Fruit fly (Drosophila melanogaster) whole organism, prepupa: ENCODE measurements around the gene CecA1.

Experiments
- CG10631 ChIP-seq: fragments of 200-800 bp; sonication (Bioruptor generic); optimal IDR thresholded peaks from 2 replicates; lab custom pipeline; 2016; ENCODE audit warnings: missing biosample characterization, missing genetic modification characterization
- CG10669 ChIP-seq: fragments of 200-800 bp; sonication (Bioruptor generic); optimal IDR thresholded peaks from 3 replicates; lab custom pipeline; 2018; ENCODE audit warnings: missing biosample characterization, mild to moderate bottlenecking, missing genetic modification characterization, moderate library complexity
- CG11294 ChIP-seq: fragments of 200-800 bp; sonication (Bioruptor generic); IDR thresholded peaks from 2 replicates; pipeline ENCODE4 v1.3.6; 2022; ENCODE audit warnings: missing biosample characterization, missing genetic modification characterization
- CG11762 ChIP-seq: fragments of 200-800 bp; sonication (Bioruptor generic); optimal IDR thresholded peaks from 3 replicates; lab custom pipeline; 2016; ENCODE audit warnings: missing biosample characterization, missing genetic modification characterization; ENCODE audit not compliant: insufficient read depth
- CG15336 ChIP-seq: fragments of 200-800 bp; sonication (Bioruptor generic); IDR thresholded peaks from 2 replicates; pipeline ENCODE4 v1.3.6; 2022; ENCODE audit warnings: missing biosample characterization, missing genetic modification characterization
- CG1621 ChIP-seq: fragments of 200-800 bp; sonication (Bioruptor generic); optimal IDR thresholded peaks from 3 replicates; lab custom pipeline; 2018; ENCODE audit warnings: missing biosample characterization, mild to moderate bottlenecking, missing genetic modification characterization
- CG16779 ChIP-seq: fragments of 200-800 bp; sonication (Bioruptor generic); optimal IDR thresholded peaks from 3 replicates; lab custom pipeline; 2017; ENCODE audit warnings: missing biosample characterization, mild to moderate bottlenecking, missing genetic modification characterization
- CG31627 ChIP-seq: fragments of 200-800 bp; sonication (Bioruptor generic); optimal IDR thresholded peaks from 3 replicates; lab custom pipeline; 2016; ENCODE audit warnings: missing biosample characterization, missing genetic modification characterization
- CG32006 ChIP-seq: fragments of 200-800 bp; sonication (Bioruptor generic); optimal IDR thresholded peaks from 3 replicates; lab custom pipeline; 2017; ENCODE audit warnings: missing biosample characterization, mild to moderate bottlenecking, missing genetic modification characterization
- CG34406 ChIP-seq: fragments of 200-800 bp; sonication (Bioruptor generic); optimal IDR thresholded peaks from 3 replicates; lab custom pipeline; 2016; ENCODE audit warnings: missing biosample characterization, missing genetic modification characterization
- CG3919 ChIP-seq: fragments of 200-800 bp; sonication (Bioruptor generic); optimal IDR thresholded peaks from 3 replicates; lab custom pipeline; 2016; ENCODE audit warnings: missing biosample characterization, missing genetic modification characterization
- CG6276 ChIP-seq: fragments of 200-800 bp; sonication (Bioruptor generic); optimal IDR thresholded peaks from 2 replicates; lab custom pipeline; 2017; ENCODE audit warnings: missing biosample characterization, mild to moderate bottlenecking, missing genetic modification characterization
- CG6808 ChIP-seq: fragments of 200-800 bp; sonication (Bioruptor generic); optimal IDR thresholded peaks from 3 replicates; lab custom pipeline; 2017; ENCODE audit warnings: missing biosample characterization, missing genetic modification characterization, mild to moderate bottlenecking, moderate library complexity, missing genetic modification reagents
- CG6854 ChIP-seq: fragments of 200-800 bp; sonication (Bioruptor generic); optimal IDR thresholded peaks from 2 replicates; lab custom pipeline; 2017; ENCODE audit warnings: missing biosample characterization, mild to moderate bottlenecking, missing genetic modification characterization
- CG7368 ChIP-seq: fragments of 200-800 bp; sonication (Bioruptor generic); optimal IDR thresholded peaks from 3 replicates; lab custom pipeline; 2016; ENCODE audit warnings: missing biosample characterization, missing genetic modification characterization
- CG8119 ChIP-seq: fragments of 200-800 bp; sonication (Bioruptor generic); IDR thresholded peaks from 3 replicates; pipeline ENCODE4 v1.3.6; 2022; ENCODE audit warnings: missing biosample characterization, missing genetic modification characterization
- CG8319 ChIP-seq: fragments of 200-800 bp; sonication (Bioruptor generic); optimal IDR thresholded peaks from 3 replicates; lab custom pipeline; 2016; ENCODE audit warnings: missing biosample characterization, missing genetic modification characterization
- CG9139 ChIP-seq: fragments of 200-800 bp; sonication (Bioruptor generic); optimal IDR thresholded peaks from 3 replicates; lab custom pipeline; 2017; ENCODE audit warnings: missing biosample characterization, mild to moderate bottlenecking, missing genetic modification characterization
- Eip93F ChIP-seq: fragments of 200-800 bp; sonication (Bioruptor generic); optimal IDR thresholded peaks from 2 replicates; lab custom pipeline; 2016; ENCODE audit warnings: missing biosample characterization, mild to moderate bottlenecking, missing genetic modification characterization
- Ets21C ChIP-seq: fragments of 200-800 bp; sonication (Bioruptor generic); optimal IDR thresholded peaks from 3 replicates; lab custom pipeline; 2016; ENCODE audit warnings: missing biosample characterization, missing genetic modification characterization
- Gug ChIP-seq: fragments of 200-800 bp; sonication (Bioruptor generic); IDR thresholded peaks from 2 replicates; pipeline ENCODE4 v1.3.6; 2022; ENCODE audit warnings: missing biosample characterization, missing genetic modification characterization
- Hr38 ChIP-seq: sonication (Bioruptor generic); optimal IDR thresholded peaks from 2 replicates; lab custom pipeline; 2016; ENCODE audit warnings: missing biosample characterization, missing genetic modification characterization
- Hr39 ChIP-seq: fragments of 200-800 bp; sonication (Bioruptor generic); optimal IDR thresholded peaks from 2 replicates; lab custom pipeline; 2016; ENCODE audit warnings: missing biosample characterization, missing genetic modification characterization
- Hr4 ChIP-seq: fragments of 200-800 bp; sonication (Bioruptor generic); optimal IDR thresholded peaks from 3 replicates; lab custom pipeline; 2016; ENCODE audit warnings: missing biosample characterization, missing genetic modification characterization
- Met ChIP-seq: fragments of 200-800 bp; sonication (Bioruptor generic); optimal IDR thresholded peaks from 3 replicates; lab custom pipeline; 2016; ENCODE audit warnings: missing biosample characterization, missing genetic modification characterization
- Smox ChIP-seq: fragments of 200-800 bp; sonication (Bioruptor generic); optimal IDR thresholded peaks from 3 replicates; lab custom pipeline; 2016; ENCODE audit warnings: missing biosample characterization, missing genetic modification characterization
- achi ChIP-seq: fragments of 200-800 bp; sonication (Bioruptor generic); optimal IDR thresholded peaks from 3 replicates; lab custom pipeline; 2016; ENCODE audit warnings: missing biosample characterization, missing genetic modification characterization
- acj6 ChIP-seq: fragments of 200-800 bp; sonication (Bioruptor generic); optimal IDR thresholded peaks from 3 replicates; lab custom pipeline; 2016; ENCODE audit warnings: missing biosample characterization, missing genetic modification characterization
- cyc ChIP-seq: fragments of 200-800 bp; sonication (Bioruptor generic); optimal IDR thresholded peaks from 3 replicates; lab custom pipeline; 2016; ENCODE audit warnings: missing biosample characterization, missing genetic modification characterization
- dsx ChIP-seq: fragments of 200-800 bp; optimal IDR thresholded peaks from 3 replicates; lab custom pipeline; 2019; ENCODE audit warnings: missing biosample characterization, mild to moderate bottlenecking, missing genetic modification characterization, moderate library complexity; ENCODE audit not compliant: poor library complexity, severe bottlenecking
- eg ChIP-seq: fragments of 200-800 bp; sonication (Bioruptor generic); IDR thresholded peaks from 3 replicates; pipeline ENCODE4 v1.3.6; 2022; ENCODE audit warnings: missing biosample characterization, missing genetic modification characterization
- fd59A ChIP-seq: fragments of 200-800 bp; sonication (Bioruptor generic); optimal IDR thresholded peaks from 2 replicates; lab custom pipeline; 2017; ENCODE audit warnings: missing biosample characterization, mild to moderate bottlenecking, missing genetic modification characterization, missing genetic modification reagents
- fd85E ChIP-seq: fragments of 200-800 bp; sonication (Bioruptor generic); optimal IDR thresholded peaks from 3 replicates; lab custom pipeline; 2016; ENCODE audit warnings: missing biosample characterization, missing genetic modification characterization
- fkh ChIP-seq: fragments of 200-800 bp; sonication (Bioruptor generic); optimal IDR thresholded peaks from 3 replicates; lab custom pipeline; 2017; ENCODE audit warnings: missing biosample characterization, mild to moderate bottlenecking, missing genetic modification characterization, moderate library complexity
- lz ChIP-seq: fragments of 200-800 bp; sonication (Bioruptor generic); optimal IDR thresholded peaks from 3 replicates; lab custom pipeline; 2016; ENCODE audit warnings: missing biosample characterization, missing genetic modification characterization
- salr ChIP-seq, 2 experiments: fragments of 200-800 bp; sonication (Bioruptor generic); optimal IDR thresholded peaks; 3 replicates each; lab custom pipeline; 2016 to 2018; ENCODE audit warnings: missing biosample characterization in 2 of 2, missing genetic modification characterization in 2 of 2, mild to moderate bottlenecking in 1 of 2
- spab ChIP-seq: fragments of 200-800 bp; sonication (Bioruptor generic); optimal IDR thresholded peaks from 2 replicates; lab custom pipeline; 2017; ENCODE audit warnings: missing biosample characterization, mild to moderate bottlenecking, missing genetic modification characterization, missing genetic modification reagents
- ss ChIP-seq, 2 experiments: fragments of 200-800 bp; sonication (Bioruptor generic); optimal IDR thresholded peaks; 2 replicates in 1 of 2; 3 replicates in 1 of 2; lab custom pipeline; 2017 to 2018; ENCODE audit warnings: mild to moderate bottlenecking in 2 of 2, missing biosample characterization in 2 of 2, missing genetic modification characterization in 2 of 2, moderate library complexity in 1 of 2
- topi ChIP-seq: fragments of 200-800 bp; sonication (Bioruptor generic); optimal IDR thresholded peaks from 3 replicates; lab custom pipeline; 2016; ENCODE audit warnings: missing biosample characterization, missing genetic modification characterization
- vri ChIP-seq: fragments of 200-800 bp; sonication (Bioruptor generic); optimal IDR thresholded peaks from 3 replicates; lab custom pipeline; 2016; ENCODE audit warnings: missing biosample characterization, mild to moderate bottlenecking, missing genetic modification characterization

Gene CecA1

dm6 chr3R:30189836-30190235, 20.8 kb upstream of the CecA1 start (continued):
- TF ChIP-seq Ets21C (GFP tag; lab: Kevin White, UChicago) (peak; percentile 57), eg (peak; percentile 73; the same call in 2 of the 3 replicates), CG9139 (GFP tag; lab: Kevin White, UChicago) (peak; percentile 31), Gug (GFP tag; lab: Robert Waterston, UW) (0 out of 2 replicates have a peak, but pooled peaks have one; percentile 29), CG16779 (tag; lab: Kevin White, UChicago) (no peak), CG3919 (GFP tag; lab: Kevin White, UChicago) (peak; percentile 76), CG31627 (GFP tag; lab: Kevin White, UChicago) (peak; percentile 76), CG6808 (GFP tag; lab: Kevin White, UChicago) (peak; percentile 58), fd59A (GFP tag; lab: Kevin White, UChicago) (peak; percentile 39), acj6 (GFP tag; lab: Kevin White, UChicago) (peak; percentile 73), Smox (GFP tag; lab: Kevin White, UChicago) (peak; percentile 73), lz (GFP tag; lab: Kevin White, UChicago) (peak; percentile 70), salr (GFP tag; optimal IDR thresholded peaks at IDR 0.05; lab: Kevin White, UChicago) (peak in 1 of 2 experiments; percentile 33), fkh (GFP tag; lab: Kevin White, UChicago) (no peak), Hr38 (no peak), CG8319 (GFP tag; lab: Kevin White, UChicago) (peak; percentile 53), fd85E (peak; percentile 8), Hr39 (peak; percentile 74), CG15336 (GFP tag; lab: Robert Waterston, UW) (peak; percentile 35; the same call in 1 of the 2 replicates), ss (GFP tag; optimal IDR thresholded peaks at IDR 0.05; lab: Kevin White, UChicago) (peak; percentile 22 to 54), CG34406 (GFP tag; lab: Kevin White, UChicago) (peak; percentile 75), Hr4 (GFP tag; lab: Kevin White, UChicago) (peak; percentile 44), CG6276 (GFP tag; lab: Kevin White, UChicago) (no peak), CG1621 (peak; percentile 53), dsx (peak; percentile 45), spab (GFP tag; lab: Kevin White, UChicago) (peak; percentile 49), CG11762 (GFP tag; lab: Kevin White, UChicago) (peak; percentile 24), Eip93F (GFP tag; lab: Kevin White, UChicago) (peak; percentile 19), cyc (peak; percentile 67), CG11294 (0 out of 2 replicates have a peak, but pooled peaks have one; percentile 37), CG8119 (GFP tag; lab: Robert Waterston, UW) (peak; percentile 44; the same call in 2 of the 3 replicates), CG10669 (GFP tag; lab: Kevin White, UChicago) (peak; percentile 61), topi (GFP tag; lab: Kevin White, UChicago) (peak; percentile 69), CG7368 (GFP tag; lab: Kevin White, UChicago) (peak; percentile 60), vri (GFP tag; lab: Kevin White, UChicago) (peak; percentile 58), CG32006 (peak; percentile 45), Met (peak; percentile 69), CG10631 (GFP tag; lab: Kevin White, UChicago) (peak; percentile 55)

dm6 chr3R:30191047-30191446, 19.6 kb upstream of the CecA1 start, which contains the start of gene CG9747:
Gene CG9747 (minus strand): TSS chr3R:30191252.
- TF ChIP-seq CG16779 (tag; lab: Kevin White, UChicago) (no peak), CG15336 (GFP tag; lab: Robert Waterston, UW) (no peak), achi (GFP tag; lab: Kevin White, UChicago) (no peak), Smox (GFP tag; lab: Kevin White, UChicago) (no peak), fkh (GFP tag; lab: Kevin White, UChicago) (peak; percentile 18), CG6854 (GFP tag; lab: Kevin White, UChicago) (peak; percentile 35)
- TF ChIP-seq, all 60 proteins: peak for 2
